Worm (Caenorhabditis elegans) whole organism, late embryonic: ENCODE measurements around the gene soap-1.

Experiments used
- C08G9.2 ChIP-seq: sonication (generic microtip); optimal IDR thresholded peaks from 2 replicates; lab custom pipeline; 2016; ENCODE audit warnings: mild to moderate bottlenecking, missing genetic modification characterization, moderate library complexity, missing compliant biosample characterization
- C38D4.7 ChIP-seq: fragments of 200-800 bp; sonication (Bioruptor generic); optimal IDR thresholded peaks from 2 replicates; lab custom pipeline; 2018; ENCODE audit warnings: mild to moderate bottlenecking, missing genetic modification characterization, moderate library complexity, missing compliant biosample characterization
- K09A11.1 ChIP-seq: sonication (generic microtip); optimal IDR thresholded peaks from 2 replicates; lab custom pipeline; 2017; ENCODE audit warnings: antibody characterized with exemption, mild to moderate bottlenecking, missing genetic modification characterization, missing compliant biosample characterization; ENCODE audit not compliant: insufficient read depth
- T23F11.4 ChIP-seq: fragments of 200-800 bp; sonication (Bioruptor generic); optimal IDR thresholded peaks from 2 replicates; lab custom pipeline; 2018; ENCODE audit warnings: mild to moderate bottlenecking, missing genetic modification characterization, missing compliant biosample characterization
- ahr-1 ChIP-seq: sonication (generic microtip); optimal IDR thresholded peaks from 2 replicates; lab custom pipeline; 2016; ENCODE audit warnings: missing genetic modification characterization, missing compliant biosample characterization
- ama-1 ChIP-seq: fragments of 150-350 bp; optimal IDR thresholded peaks from 2 replicates; lab custom pipeline; 2014
- ceh-18 ChIP-seq: sonication (generic microtip); optimal IDR thresholded peaks from 2 replicates; lab custom pipeline; 2016; ENCODE audit warnings: missing genetic modification characterization, missing compliant biosample characterization
- ceh-19 ChIP-seq: fragments of 200-800 bp; sonication (Bioruptor generic); optimal IDR thresholded peaks from 2 replicates; lab custom pipeline; 2018; ENCODE audit warnings: mild to moderate bottlenecking, missing genetic modification characterization, missing compliant biosample characterization
- ceh-22 ChIP-seq: sonication (generic microtip); optimal IDR thresholded peaks from 2 replicates; lab custom pipeline; 2017; ENCODE audit warnings: missing biosample characterization, missing genetic modification characterization
- ceh-31 ChIP-seq: sonication (generic microtip); optimal IDR thresholded peaks from 2 replicates; lab custom pipeline; 2016; ENCODE audit warnings: missing genetic modification characterization, missing compliant biosample characterization
- ceh-34 ChIP-seq: sonication (generic microtip); optimal IDR thresholded peaks from 2 replicates; lab custom pipeline; 2016; ENCODE audit warnings: mild to moderate bottlenecking, missing genetic modification characterization, missing compliant biosample characterization
- ceh-45 ChIP-seq: fragments of 200-800 bp; sonication (Bioruptor generic); IDR thresholded peaks from 2 replicates; pipeline ENCODE4 v1.3.6; 2022; ENCODE audit warnings: missing genetic modification reagents, missing genetic modification characterization, missing compliant biosample characterization
- ceh-6 ChIP-seq: fragments of 200-800 bp; sonication (Bioruptor generic); optimal IDR thresholded peaks from 2 replicates; lab custom pipeline; 2018; ENCODE audit warnings: mild to moderate bottlenecking, missing genetic modification characterization, missing compliant biosample characterization
- che-1 ChIP-seq: sonication (generic microtip); optimal IDR thresholded peaks from 2 replicates; lab custom pipeline; 2016; ENCODE audit warnings: mild to moderate bottlenecking, missing genetic modification characterization, missing compliant biosample characterization
- dmd-4 ChIP-seq: sonication (generic microtip); optimal IDR thresholded peaks from 2 replicates; lab custom pipeline; 2016; ENCODE audit warnings: borderline replicate concordance, missing genetic modification characterization, missing compliant biosample characterization
- elt-4 ChIP-seq: sonication (generic microtip); optimal IDR thresholded peaks from 2 replicates; lab custom pipeline; 2016; ENCODE audit warnings: missing genetic modification characterization, missing compliant biosample characterization
- ets-4 ChIP-seq: sonication (generic microtip); optimal IDR thresholded peaks from 2 replicates; lab custom pipeline; 2016; ENCODE audit warnings: missing genetic modification characterization, missing compliant biosample characterization
- eyg-1 ChIP-seq: sonication (generic microtip); optimal IDR thresholded peaks from 2 replicates; lab custom pipeline; 2016; ENCODE audit warnings: missing genotype, missing genetic modification characterization, missing compliant biosample characterization
- gmeb-2 ChIP-seq: sonication (generic microtip); optimal IDR thresholded peaks from 2 replicates; lab custom pipeline; 2016; ENCODE audit warnings: missing genetic modification characterization, inconsistent platforms, missing compliant biosample characterization
- hlh-13 ChIP-seq: fragments of 200-800 bp; sonication (Bioruptor generic); optimal IDR thresholded peaks from 2 replicates; lab custom pipeline; 2018; ENCODE audit warnings: mild to moderate bottlenecking, missing genetic modification characterization, missing compliant biosample characterization
- madf-2 ChIP-seq: sonication (generic microtip); optimal IDR thresholded peaks from 2 replicates; lab custom pipeline; 2017; ENCODE audit warnings: missing genetic modification characterization, missing compliant biosample characterization
- mec-3 ChIP-seq: sonication (generic microtip); optimal IDR thresholded peaks from 2 replicates; lab custom pipeline; 2016; ENCODE audit warnings: borderline replicate concordance, missing genetic modification characterization, missing compliant biosample characterization
- nfya-1 ChIP-seq: sonication (generic microtip); optimal IDR thresholded peaks from 2 replicates; lab custom pipeline; 2017; ENCODE audit warnings: missing genetic modification characterization, mild to moderate bottlenecking, missing compliant biosample characterization, antibody characterized with exemption, moderate library complexity
- nhr-11 ChIP-seq: fragments of 150-350 bp; optimal IDR thresholded peaks from 2 replicates; lab custom pipeline; 2014; ENCODE audit warnings: missing biosample characterization, missing genetic modification characterization
- nhr-232 ChIP-seq: sonication (generic microtip); optimal IDR thresholded peaks from 2 replicates; lab custom pipeline; 2016; ENCODE audit warnings: missing genetic modification characterization, missing compliant biosample characterization
- npax-4 ChIP-seq: sonication (generic microtip); optimal IDR thresholded peaks from 2 replicates; lab custom pipeline; 2016; ENCODE audit warnings: missing genetic modification characterization, missing compliant biosample characterization
- odd-2 ChIP-seq: sonication (generic microtip); optimal IDR thresholded peaks from 2 replicates; lab custom pipeline; 2017; ENCODE audit warnings: antibody characterized with exemption, mild to moderate bottlenecking, missing genetic modification characterization, missing compliant biosample characterization
- pax-1 ChIP-seq: fragments of 150-350 bp; optimal IDR thresholded peaks from 2 replicates; lab custom pipeline; 2014; ENCODE audit warnings: missing biosample characterization, missing genetic modification characterization
- pha-4 ChIP-seq: fragments of 150-350 bp; optimal IDR thresholded peaks from 2 replicates; lab custom pipeline; 2018; ENCODE audit warnings: missing biosample characterization, missing genetic modification reagents, missing genetic modification characterization
- pros-1 ChIP-seq: fragments of 150-350 bp; optimal IDR thresholded peaks from 2 replicates; lab custom pipeline; 2014; ENCODE audit warnings: missing biosample characterization, missing genetic modification reagents, missing genetic modification characterization
- rnt-1 ChIP-seq: sonication (generic microtip); optimal IDR thresholded peaks from 2 replicates; lab custom pipeline; 2016; ENCODE audit warnings: missing genetic modification characterization, missing compliant biosample characterization
- sox-2 ChIP-seq: fragments of 200-800 bp; sonication (Bioruptor generic); IDR thresholded peaks from 2 replicates; pipeline ENCODE4 v1.3.6; 2022; ENCODE audit warnings: missing genetic modification reagents, missing genetic modification characterization, missing compliant biosample characterization
- sox-4 ChIP-seq: sonication (generic microtip); optimal IDR thresholded peaks from 2 replicates; lab custom pipeline; 2017; ENCODE audit warnings: mild to moderate bottlenecking, missing genetic modification characterization, inconsistent platforms, missing compliant biosample characterization
- syd-9 ChIP-seq: sonication (generic microtip); optimal IDR thresholded peaks from 2 replicates; lab custom pipeline; 2016; ENCODE audit warnings: mild to moderate bottlenecking, missing genetic modification characterization, moderate library complexity, missing compliant biosample characterization
- tbx-2 ChIP-seq: sonication (generic microtip); optimal IDR thresholded peaks from 2 replicates; lab custom pipeline; 2016; ENCODE audit warnings: missing genetic modification characterization, missing compliant biosample characterization
- ttx-3 ChIP-seq: sonication (generic microtip); optimal IDR thresholded peaks from 2 replicates; lab custom pipeline; 2016; ENCODE audit warnings: missing genetic modification reagents, missing genetic modification characterization, missing compliant biosample characterization
- unc-42 ChIP-seq: sonication (generic microtip); optimal IDR thresholded peaks from 2 replicates; lab custom pipeline; 2016; ENCODE audit warnings: missing genotype, missing genetic modification characterization, missing compliant biosample characterization
- unc-55 ChIP-seq: sonication (generic microtip); optimal IDR thresholded peaks from 2 replicates; lab custom pipeline; 2017; ENCODE audit warnings: missing biosample characterization, missing genetic modification reagents, missing genetic modification characterization
- unc-86 ChIP-seq: sonication (generic microtip); optimal IDR thresholded peaks from 2 replicates; lab custom pipeline; 2016; ENCODE audit warnings: missing genetic modification characterization, missing compliant biosample characterization
- ztf-16 ChIP-seq: sonication (generic microtip); optimal IDR thresholded peaks from 2 replicates; lab custom pipeline; 2017; ENCODE audit warnings: missing genetic modification characterization, missing compliant biosample characterization

soap-1 gene

DNA sequence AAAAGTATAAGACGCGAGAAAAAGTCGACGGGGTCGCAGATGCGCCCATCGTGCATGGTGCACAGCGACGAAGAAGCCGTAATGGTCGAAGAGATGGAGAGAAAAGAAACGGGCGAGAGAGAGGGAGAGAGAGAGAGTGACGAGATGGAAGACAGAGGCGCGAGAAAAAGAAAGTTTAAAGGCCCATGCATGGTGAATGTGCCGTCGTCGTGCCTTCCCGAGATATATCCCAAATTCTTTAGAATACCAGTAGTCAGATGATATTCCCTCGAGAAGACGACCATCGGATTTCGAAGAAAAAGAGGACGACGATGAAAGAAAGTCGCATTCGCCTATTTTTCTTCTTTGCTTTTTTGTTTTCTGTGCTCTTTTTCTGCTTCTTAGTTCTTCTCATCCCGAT, 1.3 kb upstream of the soap-1 start:
- TF ChIP-seq ceh-19 (GFP tag; lab: Kevin White, UChicago) (no peak), che-1 (tag; lab: Kevin White, UChicago) (no peak), mec-3 (tag; lab: Kevin White, UChicago) (no peak), madf-2 (tag; lab: Kevin White, UChicago) (no peak), ceh-18 (tag; lab: Kevin White, UChicago) (peak; percentile 4), pha-4 (tag; lab: Kevin White, UChicago) (no peak), K09A11.1 (tag; lab: Kevin White, UChicago) (no peak), eyg-1 (tag; lab: Kevin White, UChicago) (no peak), ztf-16 (tag; lab: Kevin White, UChicago) (no peak), hlh-13 (no peak), unc-86 (tag; lab: Kevin White, UChicago) (no peak), ahr-1 (no peak), unc-42 (tag; lab: Kevin White, UChicago) (peak; percentile 23), odd-2 (no peak), ceh-31 (tag; lab: Kevin White, UChicago) (peak; percentile 5), gmeb-2 (tag; lab: Kevin White, UChicago) (no peak), ets-4 (tag; lab: Kevin White, UChicago) (no peak), pax-1 (tag; lab: Kevin White, UChicago) (no peak), nhr-232 (tag; lab: Kevin White, UChicago) (no peak), nhr-11 (tag; lab: Kevin White, UChicago) (no peak), ceh-22 (tag; lab: Kevin White, UChicago) (no peak)

DNA sequence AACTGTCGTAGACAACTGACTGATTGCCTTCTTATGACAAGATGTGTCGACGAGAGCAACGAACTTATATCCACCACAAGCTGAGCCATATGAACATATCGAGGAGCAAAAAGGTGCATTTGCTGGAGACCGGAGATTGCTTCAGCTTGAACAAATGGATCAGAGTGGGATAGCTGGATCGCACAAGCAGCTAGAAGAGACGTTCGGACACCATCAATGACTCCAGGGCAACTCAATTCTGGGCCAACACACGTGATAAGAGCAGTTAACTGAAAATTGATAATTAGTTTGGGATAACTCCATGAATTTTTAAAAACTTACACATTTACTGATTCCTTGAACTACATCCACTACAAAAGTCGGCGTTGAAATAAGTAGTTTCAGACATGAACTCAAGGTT, 5.7 kb downstream of the soap-1 start:
- TF ChIP-seq ceh-45: no peak
- no peak for TF ChIP-seq npax-4 (tag; lab: Kevin White, UChicago)
- no peak for TF ChIP-seq che-1 (tag; lab: Kevin White, UChicago)
- TF ChIP-seq pros-1 (tag; lab: Kevin White, UChicago): no peak
- TF ChIP-seq ahr-1: no peak
- no peak for TF ChIP-seq ceh-6 (GFP tag; lab: Kevin White, UChicago)
- TF ChIP-seq ama-1 (lab: Kevin White, UChicago): no peak
- no peak for TF ChIP-seq eyg-1 (tag; lab: Kevin White, UChicago)

DNA sequence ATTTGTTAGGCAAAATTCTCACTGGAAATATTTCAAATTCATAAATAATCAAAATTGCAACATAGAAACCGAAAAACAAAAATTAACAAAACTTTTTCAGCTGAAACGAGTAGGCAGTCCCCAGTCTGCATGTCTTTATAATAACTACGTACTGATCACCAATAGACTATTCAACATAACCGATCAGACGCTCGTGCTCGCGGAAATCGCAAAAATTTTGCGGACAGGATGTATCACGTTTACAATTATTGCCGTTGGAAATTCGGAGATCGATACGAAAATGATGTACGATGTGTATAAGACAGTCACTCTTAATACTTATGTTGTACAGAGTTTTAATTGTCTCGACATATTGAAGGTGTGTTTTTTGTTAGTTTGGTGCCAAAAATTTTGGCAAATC, 13.3 kb downstream of the soap-1 start:
- no peak for TF ChIP-seq rnt-1
- TF ChIP-seq syd-9: no peak
- no peak for TF ChIP-seq T23F11.4 (GFP tag; lab: Kevin White, UChicago)
- TF ChIP-seq ceh-19 (GFP tag; lab: Kevin White, UChicago): no peak
- TF ChIP-seq dmd-4 (tag; lab: Kevin White, UChicago): no peak
- TF ChIP-seq gmeb-2 (tag; lab: Kevin White, UChicago): no peak
- no peak for TF ChIP-seq sox-2 (GFP tag; lab: Robert Waterston, UW)
- no peak for TF ChIP-seq tbx-2 (tag; lab: Kevin White, UChicago)
- TF ChIP-seq elt-4 (tag; lab: Kevin White, UChicago): no peak
- no peak for TF ChIP-seq C38D4.7 (GFP tag; lab: Kevin White, UChicago)
- no peak for TF ChIP-seq C08G9.2 (tag; lab: Kevin White, UChicago)
- no peak for TF ChIP-seq ttx-3
- no peak for TF ChIP-seq ceh-22 (tag; lab: Kevin White, UChicago)
- TF ChIP-seq sox-4 (tag; lab: Kevin White, UChicago): no peak
- no peak for TF ChIP-seq unc-55
- TF ChIP-seq hlh-13: no peak
- no peak for TF ChIP-seq ceh-34 (tag; lab: Kevin White, UChicago)
- TF ChIP-seq ztf-16 (tag; lab: Kevin White, UChicago): no peak
- TF ChIP-seq nfya-1 (tag; lab: Kevin White, UChicago): no peak
